Worm (Caenorhabditis elegans) whole organism, L1 larva: ENCODE data around the gene col-43.

ENCODE experiments used
- C04F5.9 ChIP-seq: sonication (generic microtip); optimal IDR thresholded peaks from 2 replicates; lab custom pipeline; 2016; ENCODE audit warnings: missing genetic modification characterization, missing compliant biosample characterization
- C34B4.2 ChIP-seq: sonication (generic microtip); optimal IDR thresholded peaks from 2 replicates; lab custom pipeline; 2017; ENCODE audit warnings: mild to moderate bottlenecking, missing genetic modification characterization, missing compliant biosample characterization
- F16B12.6 ChIP-seq: fragments of 150-350 bp; optimal IDR thresholded peaks from 2 replicates; lab custom pipeline; 2014; ENCODE audit warnings: missing biosample characterization, missing genetic modification characterization
- Y116A8C.19 ChIP-seq: sonication (generic microtip); optimal IDR thresholded peaks from 2 replicates; lab custom pipeline; 2016; ENCODE audit warnings: missing compliant biosample characterization, missing genetic modification characterization, borderline replicate concordance
- ceh-82 ChIP-seq, 3 experiments: fragments of 150-350 bp in 1 of 3; sonication (generic microtip) in 2 of 3; optimal IDR thresholded peaks; 2 replicates each; lab custom pipeline; 2014 to 2017; ENCODE audit warnings: missing biosample characterization in 3 of 3, missing genetic modification characterization in 3 of 3
- ceh-90 ChIP-seq: sonication (generic microtip); optimal IDR thresholded peaks from 2 replicates; lab custom pipeline; 2016; ENCODE audit warnings: missing genetic modification characterization, missing compliant biosample characterization
- ces-1 ChIP-seq: fragments of 150-350 bp; optimal IDR thresholded peaks from 2 replicates; lab custom pipeline; 2014; ENCODE audit warnings: missing biosample characterization, missing genetic modification reagents, missing genetic modification characterization
- dpl-1 ChIP-seq, 3 experiments: fragments of 150-350 bp in 2 of 3; sonication (generic microtip) in 1 of 3; optimal IDR thresholded peaks; 2 replicates each; lab custom pipeline; 2014 to 2017; ENCODE audit warnings: missing biosample characterization in 3 of 3, missing genetic modification characterization in 3 of 3, missing genetic modification reagents in 3 of 3
- dsc-1 ChIP-seq: sonication (generic microtip); optimal IDR thresholded peaks from 2 replicates; lab custom pipeline; 2016; ENCODE audit warnings: mild to moderate bottlenecking, missing genetic modification characterization, missing compliant biosample characterization
- efl-1 ChIP-seq, 4 experiments: fragments of 150-350 bp; optimal IDR thresholded peaks in 3 of 4; peaks in 1 of 4; 1 replicate in 1 of 4; 2 replicates in 3 of 4; lab custom pipeline; 2014; ENCODE audit warnings: missing biosample characterization in 2 of 4, missing genetic modification characterization in 2 of 4, missing genetic modification reagents in 2 of 4
- egl-13 ChIP-seq: sonication (generic microtip); optimal IDR thresholded peaks from 2 replicates; lab custom pipeline; 2016; ENCODE audit warnings: missing genotype, missing genetic modification reagents, missing genetic modification characterization, missing compliant biosample characterization
- egl-27 ChIP-seq, 2 experiments: fragments of 150-350 bp in 1 of 2; sonication (generic microtip); optimal IDR thresholded peaks; 3 replicates each; lab custom pipeline; 2017 to 2018; ENCODE audit warnings: missing biosample characterization in 2 of 2, missing genetic modification characterization in 2 of 2, missing genetic modification reagents in 2 of 2
- elt-2 ChIP-seq: sonication (generic microtip); optimal IDR thresholded peaks from 2 replicates; lab custom pipeline; 2016; ENCODE audit warnings: missing genetic modification characterization, mild to moderate bottlenecking, inconsistent platforms, missing compliant biosample characterization, missing genetic modification reagents
- elt-3 ChIP-seq, 6 experiments: fragments of 150-350 bp in 1 of 6; sonication (generic microtip); optimal IDR thresholded peaks; 2 replicates each; lab custom pipeline; 2017 to 2018; ENCODE audit warnings: missing biosample characterization in 6 of 6, missing genetic modification characterization in 6 of 6, inconsistent platforms in 1 of 6
- ets-5 ChIP-seq: fragments of 200-800 bp; sonication (Bioruptor generic); IDR thresholded peaks from 2 replicates; pipeline ENCODE4 v1.3.6; 2022; ENCODE audit warnings: missing genetic modification characterization, missing compliant biosample characterization
- fkh-8 ChIP-seq: sonication (generic microtip); optimal IDR thresholded peaks from 2 replicates; lab custom pipeline; 2016; ENCODE audit warnings: mild to moderate bottlenecking, missing genetic modification characterization, missing compliant biosample characterization
- grh-1 ChIP-seq: fragments of 200-800 bp; sonication (Bioruptor generic); IDR thresholded peaks from 2 replicates; pipeline ENCODE4 v1.3.6; 2022; ENCODE audit warnings: missing genetic modification reagents, missing genetic modification characterization, missing compliant biosample characterization
- hlh-4 ChIP-seq: sonication (generic microtip); optimal IDR thresholded peaks from 2 replicates; lab custom pipeline; 2016; ENCODE audit warnings: mild to moderate bottlenecking, missing genetic modification characterization, missing compliant biosample characterization
- hpl-2 ChIP-seq: fragments of 150-350 bp; optimal IDR thresholded peaks from 2 replicates; lab custom pipeline; 2014; ENCODE audit warnings: missing biosample characterization, missing genetic modification reagents, missing genetic modification characterization
- irx-1 ChIP-seq: sonication (generic microtip); optimal IDR thresholded peaks from 2 replicates; lab custom pipeline; 2016; ENCODE audit warnings: missing genetic modification characterization, missing compliant biosample characterization
- isw-1 ChIP-seq: fragments of 200-800 bp; sonication (Bioruptor generic); IDR thresholded peaks from 2 replicates; pipeline ENCODE4 v1.3.6; 2022; ENCODE audit warnings: missing genetic modification characterization, missing compliant biosample characterization
- jun-1 ChIP-seq: fragments of 150-350 bp; optimal IDR thresholded peaks from 2 replicates; lab custom pipeline; 2014; ENCODE audit warnings: missing biosample characterization, missing genetic modification reagents, missing genetic modification characterization
- lin-13 ChIP-seq: fragments of 150-350 bp; optimal IDR thresholded peaks from 2 replicates; lab custom pipeline; 2014; ENCODE audit warnings: missing biosample characterization, missing genetic modification reagents, missing genetic modification characterization
- lin-14 ChIP-seq: fragments of 200-800 bp; sonication (Bioruptor generic); optimal IDR thresholded peaks from 2 replicates; lab custom pipeline; 2018; ENCODE audit warnings: mild to moderate bottlenecking, missing genetic modification characterization, moderate library complexity, missing compliant biosample characterization
- lin-15B ChIP-seq: fragments of 150-350 bp; sonication (generic microtip); optimal IDR thresholded peaks from 3 replicates; lab custom pipeline; 2014; ENCODE audit warnings: missing biosample characterization, missing genetic modification characterization
- lin-39 ChIP-seq: fragments of 150-350 bp; optimal IDR thresholded peaks from 2 replicates; lab custom pipeline; 2014; ENCODE audit warnings: missing biosample characterization, missing genetic modification reagents, missing genetic modification characterization
- lsy-2 ChIP-seq, 2 experiments: fragments of 150-350 bp; optimal IDR thresholded peaks; 2 replicates each; lab custom pipeline; 2014; ENCODE audit warnings: missing biosample characterization in 2 of 2, missing genetic modification characterization in 2 of 2
- mep-1 ChIP-seq: fragments of 150-350 bp; optimal IDR thresholded peaks from 2 replicates; lab custom pipeline; 2014; ENCODE audit warnings: missing biosample characterization, missing genetic modification characterization
- nhr-19 ChIP-seq: fragments of 200-800 bp; sonication (Bioruptor generic); conservative IDR thresholded peaks from 2 replicates; pipeline ENCODE4 v1.3.6; 2022; ENCODE audit warnings: missing genetic modification characterization, missing compliant biosample characterization
- nhr-237 ChIP-seq: fragments of 150-350 bp; optimal IDR thresholded peaks from 2 replicates; lab custom pipeline; 2014; ENCODE audit warnings: missing biosample characterization, missing genetic modification characterization
- nhr-28 ChIP-seq: fragments of 150-350 bp; optimal IDR thresholded peaks from 2 replicates; lab custom pipeline; 2014; ENCODE audit warnings: missing biosample characterization, missing genetic modification characterization
- nhr-47 ChIP-seq: sonication (generic microtip); optimal IDR thresholded peaks from 2 replicates; lab custom pipeline; 2016; ENCODE audit warnings: mild to moderate bottlenecking, missing genetic modification characterization, moderate library complexity, missing compliant biosample characterization
- nhr-71 ChIP-seq: sonication (generic microtip); optimal IDR thresholded peaks from 2 replicates; lab custom pipeline; 2016; ENCODE audit warnings: mild to moderate bottlenecking, missing genetic modification characterization, moderate library complexity, missing compliant biosample characterization
- nhr-77 ChIP-seq: fragments of 150-350 bp; optimal IDR thresholded peaks from 2 replicates; lab custom pipeline; 2014; ENCODE audit warnings: missing biosample characterization, missing genetic modification characterization
- nhr-90 ChIP-seq: sonication (generic microtip); optimal IDR thresholded peaks from 2 replicates; lab custom pipeline; 2016; ENCODE audit warnings: mild to moderate bottlenecking, missing genetic modification characterization, missing compliant biosample characterization; ENCODE audit not compliant: poor library complexity
- pag-3 ChIP-seq: sonication (generic microtip); optimal IDR thresholded peaks from 2 replicates; lab custom pipeline; 2017; ENCODE audit warnings: missing genetic modification characterization, mild to moderate bottlenecking, missing compliant biosample characterization, antibody characterized with exemption, borderline replicate concordance; ENCODE audit not compliant: insufficient read depth
- pqm-1 ChIP-seq: sonication (generic microtip); optimal IDR thresholded peaks from 3 replicates; lab custom pipeline; 2017; ENCODE audit warnings: missing biosample characterization, missing genetic modification characterization
- rnt-1 ChIP-seq: sonication (generic microtip); optimal IDR thresholded peaks from 2 replicates; lab custom pipeline; 2016; ENCODE audit warnings: mild to moderate bottlenecking, missing genetic modification characterization, moderate library complexity, missing compliant biosample characterization
- skn-1 ChIP-seq: fragments of 150-350 bp; optimal IDR thresholded peaks from 2 replicates; lab custom pipeline; 2014; ENCODE audit warnings: missing biosample characterization, missing genetic modification characterization
- snpc-4 ChIP-seq: fragments of 150-350 bp; optimal IDR thresholded peaks from 2 replicates; lab custom pipeline; 2014; ENCODE audit warnings: missing biosample characterization, missing genetic modification characterization
- sox-4 ChIP-seq: sonication (generic microtip); optimal IDR thresholded peaks from 2 replicates; lab custom pipeline; 2016; ENCODE audit warnings: missing genetic modification characterization, missing compliant biosample characterization
- sup-37 ChIP-seq: fragments of 200-800 bp; sonication (Bioruptor generic); optimal IDR thresholded peaks from 2 replicates; lab custom pipeline; 2018; ENCODE audit warnings: mild to moderate bottlenecking, missing genetic modification characterization, missing compliant biosample characterization
- tlp-1 ChIP-seq: fragments of 150-350 bp; optimal IDR thresholded peaks from 2 replicates; lab custom pipeline; 2014; ENCODE audit warnings: missing biosample characterization, missing genetic modification characterization
- unc-130 ChIP-seq: fragments of 150-350 bp; optimal IDR thresholded peaks from 2 replicates; lab custom pipeline; 2017; ENCODE audit warnings: missing biosample characterization, missing genetic modification characterization, inconsistent platforms
- unc-30 ChIP-seq: sonication (generic microtip); optimal IDR thresholded peaks from 2 replicates; lab custom pipeline; 2017; ENCODE audit warnings: missing biosample characterization, missing genetic modification characterization
- unc-62 ChIP-seq: fragments of 150-350 bp; optimal IDR thresholded peaks from 2 replicates; lab custom pipeline; 2014; ENCODE audit warnings: missing biosample characterization, missing genetic modification reagents, missing genetic modification characterization
- unc-86 ChIP-seq: sonication (generic microtip); optimal IDR thresholded peaks from 2 replicates; lab custom pipeline; 2016; ENCODE audit warnings: missing genetic modification characterization, missing compliant biosample characterization
- vab-15 ChIP-seq: sonication (generic microtip); optimal IDR thresholded peaks from 2 replicates; lab custom pipeline; 2017; ENCODE audit warnings: missing genotype, mild to moderate bottlenecking, missing genetic modification characterization, missing compliant biosample characterization
- xbp-1 ChIP-seq: sonication (generic microtip); optimal IDR thresholded peaks from 2 replicates; lab custom pipeline; 2016; ENCODE audit warnings: missing genetic modification characterization, missing compliant biosample characterization
- zip-4 ChIP-seq: fragments of 200-800 bp; sonication (Bioruptor generic); optimal IDR thresholded peaks from 2 replicates; lab custom pipeline; 2018; ENCODE audit warnings: mild to moderate bottlenecking, missing genetic modification characterization, moderate library complexity, missing compliant biosample characterization
- ztf-11 ChIP-seq, 2 experiments: sonication (generic microtip); optimal IDR thresholded peaks; 2 replicates each; lab custom pipeline; 2016 to 2017; ENCODE audit warnings: missing genetic modification characterization in 2 of 2, missing biosample characterization in 1 of 2, missing compliant biosample characterization in 1 of 2

The col-43 gene

ce11 chrV:8013901-8014388, 36.8 kb downstream of the col-43 start, which contains the start of gene Y97E10AR.6 (continued):
- TF ChIP-seq F16B12.6 (tag; lab: Kevin White, UChicago), result no peak
- peak; percentile 41 to 51 for TF ChIP-seq efl-1 (optimal IDR thresholded peaks at IDR 0.05; lab: Kevin White, UChicago)
- peak; percentile 55 to 73 for TF ChIP-seq efl-1 (GFP tag; optimal IDR thresholded peaks at IDR 0.05 in 1 of 2; lab: Kevin White, UChicago)
- TF ChIP-seq hlh-4 (tag; lab: Kevin White, UChicago), result no peak
- TF ChIP-seq xbp-1 (tag; lab: Kevin White, UChicago), result no peak
- no peak for TF ChIP-seq elt-3 (tag; optimal IDR thresholded peaks at IDR 0.05; lab: Kevin White, UChicago)
- no peak for TF ChIP-seq nhr-77 (tag; lab: Kevin White, UChicago)
- TF ChIP-seq rnt-1 (tag; lab: Kevin White, UChicago), result no peak
- TF ChIP-seq egl-13 (tag; lab: Kevin White, UChicago), result no peak
- peak in 1 of 2 experiments; percentile 50 for TF ChIP-seq lsy-2 (tag; optimal IDR thresholded peaks at IDR 0.05; lab: Kevin White, UChicago)
- no peak for TF ChIP-seq lin-13 (GFP tag; lab: Kevin White, UChicago)
- TF ChIP-seq nhr-19 (GFP tag; lab: Robert Waterston, UW), result no peak
- peak; percentile 4 to 54 (median 29) for TF ChIP-seq dpl-1 (GFP tag; optimal IDR thresholded peaks at IDR 0.05; lab: Kevin White, UChicago)
- TF ChIP-seq vab-15 (tag; lab: Kevin White, UChicago), result no peak
- no peak for TF ChIP-seq unc-86 (tag; lab: Kevin White, UChicago)
- no peak for TF ChIP-seq irx-1 (tag; lab: Kevin White, UChicago)
- peak; percentile 54 for TF ChIP-seq lin-14 (GFP tag; lab: Kevin White, UChicago)
- no peak for TF ChIP-seq hpl-2 (GFP tag; lab: Kevin White, UChicago)
- no peak for TF ChIP-seq zip-4
- TF ChIP-seq snpc-4 (tag; lab: Kevin White, UChicago), result peak; percentile 16
- no peak for TF ChIP-seq egl-27 (tag; optimal IDR thresholded peaks at IDR 0.05; lab: Kevin White, UChicago)
- no peak for TF ChIP-seq nhr-28 (tag; lab: Kevin White, UChicago)
- TF ChIP-seq C34B4.2 (tag; lab: Kevin White, UChicago), result no peak
- TF ChIP-seq dsc-1 (tag; lab: Kevin White, UChicago), result no peak
- no peak for TF ChIP-seq unc-62
- no peak for TF ChIP-seq skn-1
- no peak for TF ChIP-seq fkh-8
- TF ChIP-seq unc-30 (tag; lab: Kevin White, UChicago), result no peak
- no peak for TF ChIP-seq sox-4
- no peak for TF ChIP-seq lin-39 (tag; lab: Kevin White, UChicago)
- no peak for TF ChIP-seq tlp-1 (tag; lab: Kevin White, UChicago)
- TF ChIP-seq pqm-1 (tag; lab: Kevin White, UChicago), result no peak
- no peak for TF ChIP-seq sup-37
- no peak for TF ChIP-seq nhr-90
- peak; percentile 20 for TF ChIP-seq lin-15B (tag; lab: Kevin White, UChicago)
- peak in 1 of 3 experiments; percentile 26 for TF ChIP-seq ceh-82 (tag; optimal IDR thresholded peaks at IDR 0.05; lab: Kevin White, UChicago)
- TF ChIP-seq unc-130 (tag; lab: Kevin White, UChicago), result no peak
- TF ChIP-seq nhr-237 (tag; lab: Kevin White, UChicago), result no peak
- no peak for TF ChIP-seq ztf-11 (tag; optimal IDR thresholded peaks at IDR 0.05; lab: Kevin White, UChicago)
- no peak for TF ChIP-seq isw-1 (GFP tag; lab: Robert Waterston, UW)
- TF ChIP-seq jun-1 (tag; lab: Kevin White, UChicago), result no peak
- TF ChIP-seq pag-3 (tag; lab: Kevin White, UChicago), result no peak
- TF ChIP-seq Y116A8C.19 (tag; lab: Kevin White, UChicago), result no peak
- no peak for TF ChIP-seq C04F5.9 (tag; lab: Kevin White, UChicago)
- TF ChIP-seq nhr-47 (tag; lab: Kevin White, UChicago), result no peak
- no peak for TF ChIP-seq ceh-90 (tag; lab: Kevin White, UChicago)
- TF ChIP-seq elt-2, result no peak
- peak; percentile 23 for TF ChIP-seq nhr-71 (tag; lab: Kevin White, UChicago)
- TF ChIP-seq grh-1 (GFP tag; lab: Robert Waterston, UW), result no peak
- TF ChIP-seq mep-1 (tag; lab: Kevin White, UChicago), result peak; percentile 44
- TF ChIP-seq ets-5 (GFP tag; lab: Robert Waterston, UW), result no peak
- no peak for TF ChIP-seq ces-1
